Worm (Caenorhabditis elegans) whole organism, mixed stage, embryonic: Measurements from ENCODE around the gene F49C5.5.

Experiments
- M03D4.4 ChIP-seq: sonication (generic microtip); optimal IDR thresholded peaks from 2 replicates; lab custom pipeline; 2017; ENCODE audit warnings: mild to moderate bottlenecking, missing genetic modification characterization, missing compliant biosample characterization
- bed-3 ChIP-seq: fragments of 200-800 bp; sonication (Bioruptor generic); optimal IDR thresholded peaks from 3 replicates; lab custom pipeline; 2018; ENCODE audit warnings: mild to moderate bottlenecking, missing genetic modification characterization, moderate library complexity, missing compliant biosample characterization
- blmp-1 ChIP-seq: fragments of 150-350 bp; optimal IDR thresholded peaks from 2 replicates; lab custom pipeline; 2014; ENCODE audit warnings: missing biosample characterization, missing genetic modification characterization
- ceh-39 ChIP-seq: fragments of 150-350 bp; optimal IDR thresholded peaks from 2 replicates; lab custom pipeline; 2014; ENCODE audit warnings: missing biosample characterization, missing genetic modification characterization
- ceh-43 ChIP-seq: fragments of 200-800 bp; sonication (Bioruptor generic); optimal IDR thresholded peaks from 2 replicates; lab custom pipeline; 2018; ENCODE audit warnings: mild to moderate bottlenecking, missing genetic modification characterization, moderate library complexity, missing compliant biosample characterization
- ceh-83 ChIP-seq: fragments of 200-800 bp; sonication (Bioruptor generic); optimal IDR thresholded peaks from 2 replicates; lab custom pipeline; 2018; ENCODE audit warnings: mild to moderate bottlenecking, missing genetic modification characterization, missing compliant biosample characterization
- ces-1 ChIP-seq: fragments of 150-350 bp; optimal IDR thresholded peaks from 2 replicates; lab custom pipeline; 2014; ENCODE audit warnings: missing biosample characterization, missing genetic modification reagents, missing genetic modification characterization
- cnd-1 ChIP-seq: fragments of 200-800 bp; sonication (Bioruptor generic); optimal IDR thresholded peaks from 2 replicates; lab custom pipeline; 2018; ENCODE audit warnings: mild to moderate bottlenecking, missing genetic modification characterization, missing compliant biosample characterization
- elt-1 ChIP-seq: sonication (generic microtip); optimal IDR thresholded peaks from 2 replicates; lab custom pipeline; 2017; ENCODE audit warnings: missing genetic modification characterization, mild to moderate bottlenecking, missing compliant biosample characterization, antibody characterized with exemption, moderate library complexity, borderline replicate concordance; ENCODE audit not compliant: insufficient read depth
- elt-3 ChIP-seq: fragments of 150-350 bp; optimal IDR thresholded peaks from 2 replicates; lab custom pipeline; 2014; ENCODE audit warnings: missing biosample characterization, missing genetic modification characterization
- ham-2 ChIP-seq: fragments of 200-800 bp; sonication (Bioruptor generic); optimal IDR thresholded peaks from 2 replicates; lab custom pipeline; 2018; ENCODE audit warnings: mild to moderate bottlenecking, missing genetic modification characterization, missing compliant biosample characterization
- hlh-1 ChIP-seq: fragments of 150-350 bp; optimal IDR thresholded peaks from 2 replicates; lab custom pipeline; 2014; ENCODE audit warnings: missing biosample characterization, missing genetic modification reagents, missing genetic modification characterization
- lin-13 ChIP-seq: fragments of 150-350 bp; optimal IDR thresholded peaks from 2 replicates; lab custom pipeline; 2014; ENCODE audit warnings: missing biosample characterization, missing genetic modification characterization
- lin-32 ChIP-seq: fragments of 200-800 bp; sonication (Bioruptor generic); optimal IDR thresholded peaks from 2 replicates; lab custom pipeline; 2018; ENCODE audit warnings: mild to moderate bottlenecking, missing genetic modification characterization, missing compliant biosample characterization
- lsy-2 ChIP-seq: fragments of 150-350 bp; optimal IDR thresholded peaks from 2 replicates; lab custom pipeline; 2014; ENCODE audit warnings: missing biosample characterization, missing genetic modification characterization
- mab-5 ChIP-seq: fragments of 150-350 bp; optimal IDR thresholded peaks from 2 replicates; lab custom pipeline; 2014; ENCODE audit warnings: missing biosample characterization, missing genetic modification characterization
- mep-1 ChIP-seq: fragments of 150-350 bp; optimal IDR thresholded peaks from 2 replicates; lab custom pipeline; 2017; ENCODE audit warnings: missing biosample characterization, missing genetic modification reagents, missing genetic modification characterization, inconsistent platforms
- mls-2 ChIP-seq: sonication (generic microtip); optimal IDR thresholded peaks from 2 replicates; lab custom pipeline; 2016; ENCODE audit warnings: mild to moderate bottlenecking, missing genetic modification characterization, moderate library complexity, missing compliant biosample characterization
- nhr-12 ChIP-seq: fragments of 150-350 bp; optimal IDR thresholded peaks from 2 replicates; lab custom pipeline; 2014; ENCODE audit warnings: missing biosample characterization, missing genetic modification characterization
- nhr-2 ChIP-seq: fragments of 150-350 bp; optimal IDR thresholded peaks from 2 replicates; lab custom pipeline; 2014; ENCODE audit warnings: missing biosample characterization, missing genetic modification characterization
- nhr-28 ChIP-seq: fragments of 150-350 bp; optimal IDR thresholded peaks from 2 replicates; lab custom pipeline; 2014; ENCODE audit warnings: missing biosample characterization, missing genetic modification characterization
- nhr-76 ChIP-seq: sonication (generic microtip); optimal IDR thresholded peaks from 2 replicates; lab custom pipeline; 2017; ENCODE audit warnings: missing biosample characterization, missing genetic modification characterization
- pha-4 ChIP-seq: fragments of 150-350 bp; optimal IDR thresholded peaks from 2 replicates; lab custom pipeline; 2018; ENCODE audit warnings: missing biosample characterization, missing genetic modification reagents, missing genetic modification characterization
- sem-2 ChIP-seq: fragments of 200-800 bp; sonication (Bioruptor generic); optimal IDR thresholded peaks from 2 replicates; lab custom pipeline; 2018; ENCODE audit warnings: mild to moderate bottlenecking, missing genetic modification characterization, missing compliant biosample characterization
- snpc-4 ChIP-seq: fragments of 150-350 bp; optimal IDR thresholded peaks from 2 replicates; lab custom pipeline; 2014; ENCODE audit warnings: missing biosample characterization, missing genetic modification characterization
- sptf-1 ChIP-seq: sonication (generic microtip); optimal IDR thresholded peaks from 2 replicates; lab custom pipeline; 2017; ENCODE audit warnings: mild to moderate bottlenecking, missing genetic modification characterization, moderate library complexity, missing compliant biosample characterization
- unc-39 ChIP-seq: fragments of 150-350 bp; optimal IDR thresholded peaks from 2 replicates; lab custom pipeline; 2014; ENCODE audit warnings: missing biosample characterization, missing genetic modification characterization
- unc-62 ChIP-seq: fragments of 150-350 bp; optimal IDR thresholded peaks from 2 replicates; lab custom pipeline; 2014; ENCODE audit warnings: missing biosample characterization, missing genetic modification reagents, missing genetic modification characterization
- zip-8 ChIP-seq: fragments of 150-350 bp; optimal IDR thresholded peaks from 2 replicates; lab custom pipeline; 2014; ENCODE audit warnings: missing biosample characterization, missing genetic modification characterization
- ztf-11 ChIP-seq: fragments of 150-350 bp; optimal IDR thresholded peaks from 2 replicates; lab custom pipeline; 2014; ENCODE audit warnings: missing biosample characterization, missing genetic modification characterization

F49C5.5 gene

ce11 chrII:12535297-12535803, 11.0 kb downstream of the F49C5.5 start, which contains the start of gene nimk-1:
Gene nimk-1, plus strand, starts transcription at chrII:12535753.
- no peak for TF ChIP-seq pha-4 (tag; lab: Kevin White, UChicago)
- no peak for TF ChIP-seq ceh-39 (tag; lab: Kevin White, UChicago)
- TF ChIP-seq hlh-1 (tag; lab: Kevin White, UChicago): no peak
- no peak for TF ChIP-seq cnd-1 (tag; lab: Kevin White, UChicago)

ce11 chrII:12530958-12531357, 15.4 kb downstream of the F49C5.5 start, which contains the start of gene srx-120:
Gene srx-120, plus strand, starts transcription at chrII:12531258.
- TF ChIP-seq ceh-83 (GFP tag; lab: Kevin White, UChicago) (no peak), sptf-1 (tag; lab: Kevin White, UChicago) (no peak), lin-13 (no peak), mls-2 (no peak), snpc-4 (tag; lab: Kevin White, UChicago) (no peak), ham-2 (GFP tag; lab: Kevin White, UChicago) (no peak), nhr-12 (no peak), unc-39 (tag; lab: Kevin White, UChicago) (no peak), mep-1 (tag; lab: Kevin White, UChicago) (no peak), nhr-28 (tag; lab: Kevin White, UChicago) (no peak), nhr-76 (no peak), sem-2 (GFP tag; lab: Kevin White, UChicago) (no peak), lsy-2 (tag; lab: Kevin White, UChicago) (no peak), nhr-2 (tag; lab: Kevin White, UChicago) (no peak), ces-1 (GFP tag; lab: Kevin White, UChicago) (no peak), lin-32 (GFP tag; lab: Kevin White, UChicago) (no peak), pha-4 (tag; lab: Kevin White, UChicago) (no peak), elt-3 (no peak), ceh-43 (no peak)

ce11 chrII:12527947-12528346, 18.4 kb downstream of the F49C5.5 start, which contains the start of gene srx-119:
Gene srx-119, plus strand, starts transcription at chrII:12528247.
- TF ChIP-seq unc-39 (tag; lab: Kevin White, UChicago): no peak
- TF ChIP-seq elt-3: no peak
- TF ChIP-seq lin-32 (GFP tag; lab: Kevin White, UChicago): no peak
- no peak for TF ChIP-seq nhr-2 (tag; lab: Kevin White, UChicago)
- no peak for TF ChIP-seq snpc-4 (tag; lab: Kevin White, UChicago)
- TF ChIP-seq mab-5 (tag; lab: Kevin White, UChicago): no peak
- TF ChIP-seq M03D4.4 (tag; lab: Kevin White, UChicago): no peak

ce11 chrII:12525526-12525925, 20.8 kb downstream of the F49C5.5 start, which contains the start of gene srx-118:
Gene srx-118, plus strand, starts transcription at chrII:12525826.
- no peak for TF ChIP-seq unc-62
- TF ChIP-seq blmp-1: no peak
- TF ChIP-seq mep-1 (tag; lab: Kevin White, UChicago): no peak
- no peak for TF ChIP-seq pha-4 (tag; lab: Kevin White, UChicago)
- TF ChIP-seq zip-8 (tag; lab: Kevin White, UChicago): no peak
- TF ChIP-seq elt-1 (tag; lab: Kevin White, UChicago): no peak
- TF ChIP-seq nhr-2 (tag; lab: Kevin White, UChicago): no peak
- TF ChIP-seq nhr-76: no peak
- no peak for TF ChIP-seq lin-13
- TF ChIP-seq ztf-11 (tag; lab: Kevin White, UChicago): no peak
- TF ChIP-seq mab-5 (tag; lab: Kevin White, UChicago): no peak
- no peak for TF ChIP-seq mls-2

ce11 chrII:12519616-12520015, 26.7 kb downstream of the F49C5.5 start, which contains the start of gene ceh-99:
Gene ceh-99, plus strand, starts transcription at chrII:12519981.
- TF ChIP-seq mab-5 (tag; lab: Kevin White, UChicago): no peak
- no peak for TF ChIP-seq hlh-1 (tag; lab: Kevin White, UChicago)
- TF ChIP-seq nhr-28 (tag; lab: Kevin White, UChicago): no peak
- TF ChIP-seq ceh-39 (tag; lab: Kevin White, UChicago): no peak
- no peak for TF ChIP-seq ces-1 (GFP tag; lab: Kevin White, UChicago)
- no peak for TF ChIP-seq bed-3 (GFP tag; lab: Kevin White, UChicago)
